Worm (Caenorhabditis elegans): Measurements from ENCODE around the gene str-3.
A peak's percentile ranks its signal among the peaks of the same experiment; 100 is the strongest.

Gene str-3

ce11 chrIV:11067003-11067402, 33.2 kb downstream of the str-3 start, which contains the start of gene ttr-17:
ttr-17 (minus strand) TSS chrIV:11067026.
- TF ChIP-seq K09A11.1 (tag; optimal IDR thresholded peaks at IDR 0.05; ENCODE audit: insufficient read depth) (no peak), ceh-18 (tag; optimal IDR thresholded peaks at IDR 0.05) (peak; percentile 51)

ce11 chrIV:11063962-11064361, 36.2 kb downstream of the str-3 start, which contains the start of gene ttr-16:
ttr-16 (minus strand) TSS chrIV:11064137.
- TF ChIP-seq nhr-232 (tag; optimal IDR thresholded peaks at IDR 0.05), result no peak
- peak; percentile 30 for TF ChIP-seq ceh-18 (tag; optimal IDR thresholded peaks at IDR 0.05)
- TF ChIP-seq ama-1 (optimal IDR thresholded peaks at IDR 0.05), result no peak
- no peak for TF ChIP-seq pat-9 (tag; optimal IDR thresholded peaks at IDR 0.05)
- no peak for TF ChIP-seq dve-1 (tag; optimal IDR thresholded peaks at IDR 0.05)
- TF ChIP-seq T23F11.4 (GFP tag; optimal IDR thresholded peaks at IDR 0.05), result no peak
- no peak for TF ChIP-seq K02D7.2 (tag; optimal IDR thresholded peaks at IDR 0.05)
- TF ChIP-seq hlh-6 (tag; optimal IDR thresholded peaks at IDR 0.05), result no peak
- TF ChIP-seq hlh-13 (GFP tag; optimal IDR thresholded peaks at IDR 0.05), result no peak
- TF ChIP-seq madf-2 (tag; optimal IDR thresholded peaks at IDR 0.05), result no peak
- no peak for TF ChIP-seq eyg-1 (tag; optimal IDR thresholded peaks at IDR 0.05)
- no peak for TF ChIP-seq pax-1 (tag; optimal IDR thresholded peaks at IDR 0.05)
- TF ChIP-seq nfya-1 (tag; optimal IDR thresholded peaks at IDR 0.05), result peak; percentile 77
- TF ChIP-seq ceh-34 (tag; optimal IDR thresholded peaks at IDR 0.05), result no peak
- no peak for TF ChIP-seq sox-2 (GFP tag; IDR thresholded peaks at IDR 0.05)
- TF ChIP-seq unc-55 (GFP tag; optimal IDR thresholded peaks at IDR 0.05), result peak; percentile 88
- no peak for TF ChIP-seq rnt-1 (tag; optimal IDR thresholded peaks at IDR 0.05)
- TF ChIP-seq pha-2 (tag; optimal IDR thresholded peaks at IDR 0.05), result no peak
- no peak for TF ChIP-seq ztf-16 (tag; optimal IDR thresholded peaks at IDR 0.05)

- TF ChIP-seq hlh-30 (tag; optimal IDR thresholded peaks at IDR 0.05; ENCODE audit: insufficient read depth) (no peak), ceh-31 (tag; optimal IDR thresholded peaks at IDR 0.05) (no peak), ceh-48 (tag; optimal IDR thresholded peaks at IDR 0.05) (no peak), npax-4 (tag; optimal IDR thresholded peaks at IDR 0.05) (no peak), K09A11.1 (tag; optimal IDR thresholded peaks at IDR 0.05; ENCODE audit: insufficient read depth) (no peak), dmd-4 (tag; optimal IDR thresholded peaks at IDR 0.05; ENCODE audit: borderline replicate concordance) (no peak)
Measured at ce11 chrIV:11062984-11063613, 37.1 kb downstream of the str-3 start.

- TF ChIP-seq ceh-14 (tag; optimal IDR thresholded peaks at IDR 0.05) (no peak), npax-4 (tag; optimal IDR thresholded peaks at IDR 0.05) (no peak), C08G9.2 (tag; optimal IDR thresholded peaks at IDR 0.05) (no peak), pha-2 (tag; optimal IDR thresholded peaks at IDR 0.05) (no peak), ahr-1 (tag; optimal IDR thresholded peaks at IDR 0.05) (no peak), ttx-3 (tag; optimal IDR thresholded peaks at IDR 0.05) (no peak), sox-2 (GFP tag; IDR thresholded peaks at IDR 0.05) (no peak), dmd-4 (tag; optimal IDR thresholded peaks at IDR 0.05; ENCODE audit: borderline replicate concordance) (no peak), ceh-2 (tag; optimal IDR thresholded peaks at IDR 0.05) (no peak), hlh-13 (GFP tag; optimal IDR thresholded peaks at IDR 0.05) (no peak), pros-1 (tag; optimal IDR thresholded peaks at IDR 0.05) (no peak), T23F11.4 (GFP tag; optimal IDR thresholded peaks at IDR 0.05) (no peak), elt-4 (tag; optimal IDR thresholded peaks at IDR 0.05) (no peak), gmeb-2 (tag; optimal IDR thresholded peaks at IDR 0.05) (no peak)
Measured at ce11 chrIV:11053652-11054317, 46.4 kb downstream of the str-3 start, which contains the start of the genes F36H1.12 and lin-3. F36H1.12 (minus strand) TSS chrIV:11053702. lin-3 (plus strand) TSS chrIV:11054308.
